Worm (Caenorhabditis elegans) whole organism, mixed stage, embryonic: ENCODE results near the gene lido-9.

Source experiments
- blmp-1 ChIP-seq: fragments of 150-350 bp; optimal IDR thresholded peaks from 2 replicates; lab custom pipeline; 2014; ENCODE audit warnings: missing biosample characterization, missing genetic modification characterization
- elt-3 ChIP-seq: fragments of 150-350 bp; optimal IDR thresholded peaks from 2 replicates; lab custom pipeline; 2014; ENCODE audit warnings: missing biosample characterization, missing genetic modification characterization
- hlh-1 ChIP-seq: fragments of 150-350 bp; optimal IDR thresholded peaks from 2 replicates; lab custom pipeline; 2014; ENCODE audit warnings: missing biosample characterization, missing genetic modification reagents, missing genetic modification characterization
- lin-13 ChIP-seq: fragments of 150-350 bp; optimal IDR thresholded peaks from 2 replicates; lab custom pipeline; 2014; ENCODE audit warnings: missing biosample characterization, missing genetic modification characterization
- mls-2 ChIP-seq: sonication (generic microtip); optimal IDR thresholded peaks from 2 replicates; lab custom pipeline; 2016; ENCODE audit warnings: mild to moderate bottlenecking, missing genetic modification characterization, moderate library complexity, missing compliant biosample characterization
- snpc-4 ChIP-seq: fragments of 150-350 bp; optimal IDR thresholded peaks from 2 replicates; lab custom pipeline; 2014; ENCODE audit warnings: missing biosample characterization, missing genetic modification characterization
- ztf-11 ChIP-seq: fragments of 150-350 bp; optimal IDR thresholded peaks from 2 replicates; lab custom pipeline; 2014; ENCODE audit warnings: missing biosample characterization, missing genetic modification characterization

DNA sequence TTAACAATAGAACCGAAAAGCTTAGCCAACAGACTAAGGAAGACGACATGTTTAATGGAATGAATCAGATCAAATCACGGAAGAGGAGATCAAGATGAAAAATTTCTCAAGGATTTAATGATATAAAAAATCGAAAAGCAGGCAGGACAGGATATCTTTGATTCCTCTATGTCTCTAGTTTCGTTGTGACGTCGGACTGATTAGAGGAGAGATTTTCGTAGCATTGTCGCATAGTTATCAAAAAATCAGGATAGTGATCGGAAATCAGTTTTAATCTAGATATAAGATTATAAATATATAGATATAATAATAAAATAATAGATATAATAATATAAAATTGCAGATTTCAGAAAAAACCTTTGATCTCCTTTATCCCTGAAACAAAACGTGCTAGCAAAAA, 42.8 kb downstream of the lido-9 start, which contains the start of gene B0454.8:
- TF ChIP-seq snpc-4 (tag; lab: Kevin White, UChicago) (no peak), blmp-1 (tag; lab: Kevin White, UChicago) (no peak), hlh-1 (tag; lab: Kevin White, UChicago) (no peak), ztf-11 (tag; lab: Kevin White, UChicago) (no peak), mls-2 (no peak), elt-3 (tag; lab: Kevin White, UChicago) (no peak), lin-13 (no peak)
